Worm (Caenorhabditis elegans) whole organism, L4/young adult: ENCODE data around the gene srg-64.

Source experiments
- W03F9.2 ChIP-seq: fragments of 150-350 bp; optimal IDR thresholded peaks from 2 replicates; lab custom pipeline; 2014; ENCODE audit warnings: missing biosample characterization, missing genetic modification characterization
- dao-5 ChIP-seq: sonication (generic microtip); optimal IDR thresholded peaks from 2 replicates; lab custom pipeline; 2016; ENCODE audit warnings: missing genotype, missing genetic modification characterization, moderate library complexity, missing compliant biosample characterization
- him-1 ChIP-seq: sonication (generic microtip); optimal IDR thresholded peaks from 2 replicates; lab custom pipeline; 2016; ENCODE audit warnings: missing genotype, missing genetic modification reagents, missing genetic modification characterization, missing compliant biosample characterization

- TF ChIP-seq dao-5 (tag; lab: Kevin White, UChicago) (no peak), him-1 (peak; percentile 39), W03F9.2 (no peak)
Observed at ce11 chrX:15707366-15707892, 33.0 kb downstream of the srg-64 start.
